Fruit fly (Drosophila melanogaster): Measurements from ENCODE around the gene kraken.
A peak's percentile ranks its signal among the peaks of the same experiment; 100 is the strongest.

The kraken gene

dm6 chr2L:852647-853111, at the start of gene kraken, which contains the start of gene CG4291 (continued):
- TF ChIP-seq acj6 (GFP tag; optimal IDR thresholded peaks at IDR 0.05), result peak; percentile 3
- peak; percentile 3 to 22 for TF ChIP-seq ss (GFP tag; optimal IDR thresholded peaks at IDR 0.05)
- TF ChIP-seq Eip78C (GFP tag), result peak; percentile 69
- no peak for TF ChIP-seq Gug (GFP tag; IDR thresholded peaks at IDR 0.05)
- no peak for TF ChIP-seq net (GFP tag; optimal IDR thresholded peaks at IDR 0.05)
- TF ChIP-seq CG6854 (GFP tag; optimal IDR thresholded peaks at IDR 0.05), result no peak
- TF ChIP-seq CG8632 (GFP tag; optimal IDR thresholded peaks at IDR 0.05), result no peak
- peak; percentile 11 for TF ChIP-seq OdsH (GFP tag; optimal IDR thresholded peaks at IDR 0.05)

- TF ChIP-seq CG10631 (GFP tag; optimal IDR thresholded peaks at IDR 0.05), result no peak
- no peak for TF ChIP-seq fkh (GFP tag; optimal IDR thresholded peaks at IDR 0.05)
- no peak for TF ChIP-seq CG34406 (GFP tag; optimal IDR thresholded peaks at IDR 0.05)
Measured at dm6 chr2L:810277-810676, 42.3 kb upstream of the kraken start, which contains the start of gene Nnf1b. Gene Nnf1b (plus strand): TSS chr2L:810577.

- TF ChIP-seq Smox (GFP tag; optimal IDR thresholded peaks at IDR 0.05) (no peak), CG15336 (GFP tag; IDR thresholded peaks at IDR 0.05) (no peak), Lpt (GFP tag; optimal IDR thresholded peaks at IDR 0.05) (no peak), vri (GFP tag; optimal IDR thresholded peaks at IDR 0.05) (no peak), eg (GFP tag; IDR thresholded peaks at IDR 0.05) (no peak), CG6854 (GFP tag; optimal IDR thresholded peaks at IDR 0.05) (no peak), ss (GFP tag; optimal IDR thresholded peaks at IDR 0.05) (no peak), CG10669 (GFP tag; optimal IDR thresholded peaks at IDR 0.05) (no peak), net (GFP tag; optimal IDR thresholded peaks at IDR 0.05) (no peak), Hr4 (GFP tag; optimal IDR thresholded peaks at IDR 0.05) (no peak), CG16779 (tag; optimal IDR thresholded peaks at IDR 0.05) (no peak), CG34406 (GFP tag; optimal IDR thresholded peaks at IDR 0.05) (no peak)
Measured at dm6 chr2L:811405-811804, 41.2 kb upstream of the kraken start, which contains the start of gene Dbp21E2. Gene Dbp21E2 (plus strand): TSS chr2L:811584.

- TF ChIP-seq CG6808 (GFP tag; optimal IDR thresholded peaks at IDR 0.05), result peak; percentile 12
- no peak for TF ChIP-seq Lpt (GFP tag; optimal IDR thresholded peaks at IDR 0.05)
- no peak for TF ChIP-seq OdsH (GFP tag; optimal IDR thresholded peaks at IDR 0.05)
- peak; percentile 95 for TF ChIP-seq fkh (GFP tag; optimal IDR thresholded peaks at IDR 0.05)
- TF ChIP-seq CG9139 (GFP tag; optimal IDR thresholded peaks at IDR 0.05), result peak; percentile 9
- TF ChIP-seq CG6854 (GFP tag; optimal IDR thresholded peaks at IDR 0.05), result no peak
- TF ChIP-seq CG10631 (GFP tag; optimal IDR thresholded peaks at IDR 0.05), result no peak
- TF ChIP-seq pdm3 (GFP tag; optimal IDR thresholded peaks at IDR 0.05), result no peak
Measured at dm6 chr2L:815785-816389, 36.7 kb upstream of the kraken start, which contains the start of the genes Saf6 and Pex12. Gene Saf6 (minus strand): TSS chr2L:815950. Gene Pex12 (plus strand): TSS chr2L:815993.

dm6 chr2L:817850-818249, 34.7 kb upstream of the kraken start, which contains the start of gene CG15880:
Gene CG15880 (minus strand): TSS chr2L:817950.
- TF ChIP-seq CG6276 (GFP tag; optimal IDR thresholded peaks at IDR 0.05), result no peak
- no peak for TF ChIP-seq Sox15 (GFP tag; optimal IDR thresholded peaks at IDR 0.05)
- TF ChIP-seq Sox102F (GFP tag; optimal IDR thresholded peaks at IDR 0.05), result no peak
- no peak for TF ChIP-seq Sox14 (GFP tag; optimal IDR thresholded peaks at IDR 0.05)
- no peak for TF ChIP-seq Met (GFP tag; optimal IDR thresholded peaks at IDR 0.05)
- TF ChIP-seq Gug (GFP tag; IDR thresholded peaks at IDR 0.05), result no peak

dm6 chr2L:819315-820032, 33.1 kb upstream of the kraken start, which contains the start of the genes PGAP2 and Clp:
Gene PGAP2 (minus strand): TSS chr2L:819508.
Gene Clp (plus strand): TSS chr2L:819964.
- peak; percentile 12 for TF ChIP-seq spab (GFP tag; optimal IDR thresholded peaks at IDR 0.05)
- TF ChIP-seq Eip78C (GFP tag), result peak; percentile 90
- TF ChIP-seq Hr38 (GFP tag; optimal IDR thresholded peaks at IDR 0.05), result no peak
- peak; percentile 50 for TF ChIP-seq Gug (GFP tag; IDR thresholded peaks at IDR 0.05)
- peak; percentile 46; the same call in 2 of the 3 replicates for TF ChIP-seq CG8119 (GFP tag; IDR thresholded peaks at IDR 0.05)
- peak; percentile 13 for TF ChIP-seq Lpt (GFP tag; optimal IDR thresholded peaks at IDR 0.05)
- peak; percentile 50 for TF ChIP-seq CG6792 (GFP tag; optimal IDR thresholded peaks at IDR 0.05)
- TF ChIP-seq CG1621 (tag; optimal IDR thresholded peaks at IDR 0.05), result no peak
- peak; percentile 51 for TF ChIP-seq fd59A (GFP tag; optimal IDR thresholded peaks at IDR 0.05)
- TF ChIP-seq CG31627 (GFP tag; optimal IDR thresholded peaks at IDR 0.05), result peak; percentile 71
- peak; percentile 1 for TF ChIP-seq CG6854 (GFP tag; optimal IDR thresholded peaks at IDR 0.05)
- TF ChIP-seq CG7368 (GFP tag; optimal IDR thresholded peaks at IDR 0.05), result peak; percentile 46
- TF ChIP-seq OdsH (GFP tag; optimal IDR thresholded peaks at IDR 0.05), result no peak
- peak; percentile 63 for TF ChIP-seq Eip93F (GFP tag; optimal IDR thresholded peaks at IDR 0.05)
- TF ChIP-seq CG8632 (GFP tag; optimal IDR thresholded peaks at IDR 0.05), result peak; percentile 41
- TF ChIP-seq CG34406 (GFP tag; optimal IDR thresholded peaks at IDR 0.05), result peak; percentile 38
- peak; percentile 45 for TF ChIP-seq CG11762 (GFP tag; optimal IDR thresholded peaks at IDR 0.05; ENCODE audit: insufficient read depth)
- TF ChIP-seq fkh (GFP tag; optimal IDR thresholded peaks at IDR 0.05), result peak; percentile 84
- TF ChIP-seq lz (GFP tag; optimal IDR thresholded peaks at IDR 0.05), result peak; percentile 76

Data from whole organism, prepupa.